Fruit fly (Drosophila melanogaster): ENCODE measurements around the gene CG7523.
A peak's percentile ranks its signal among the peaks of the same experiment; 100 is the strongest.

CG7523 gene

DNA sequence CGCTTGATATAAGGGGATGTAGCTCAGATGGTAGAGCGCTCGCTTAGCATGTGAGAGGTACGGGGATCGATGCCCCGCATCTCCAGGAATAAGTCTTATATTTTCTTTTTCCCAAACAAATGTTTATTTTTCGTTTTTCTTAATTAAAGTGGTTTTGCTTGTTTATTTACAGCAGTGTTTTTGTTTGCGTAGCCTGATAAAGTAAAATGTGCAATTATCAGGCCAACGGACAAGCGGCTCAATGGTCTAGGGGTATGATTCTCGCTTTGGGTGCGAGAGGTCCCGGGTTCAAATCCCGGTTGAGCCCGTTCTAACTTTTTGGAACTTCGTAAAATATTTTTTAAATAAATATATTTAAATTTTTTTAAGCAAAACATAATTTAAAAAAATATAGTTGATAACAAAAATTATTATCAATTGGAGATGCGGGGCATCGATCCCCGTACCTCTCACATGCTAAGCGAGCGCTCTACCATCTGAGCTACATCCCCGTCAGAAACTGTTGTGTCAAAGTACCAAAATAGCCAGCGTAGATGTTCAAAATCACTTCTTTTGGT, 50.9 kb downstream of the CG7523 start (continued):
- TF ChIP-seq Nf-YC (tag; optimal IDR thresholded peaks at IDR 0.05) (peak; percentile 30), CG15601 (tag; optimal IDR thresholded peaks at IDR 0.05) (peak; percentile 6), NFAT (GFP tag; IDR thresholded peaks at IDR 0.05) (no peak), cg (GFP tag; optimal IDR thresholded peaks at IDR 0.05) (no peak), ind (GFP tag; optimal IDR thresholded peaks at IDR 0.05) (no peak), CG32767 (GFP tag; IDR thresholded peaks at IDR 0.05) (no peak), sd (tag; optimal IDR thresholded peaks at IDR 0.05) (no peak), B-H1 (GFP tag; IDR thresholded peaks at IDR 0.05) (no peak; the same call in 2 of the 3 replicates), onecut (GFP tag; IDR thresholded peaks at IDR 0.05) (no peak), YL-1 (GFP tag; optimal IDR thresholded peaks at IDR 0.05) (no peak), CG11695 (GFP tag; IDR thresholded peaks at IDR 0.05) (peak; percentile 37; the same call in 1 of the 3 replicates), Dek (tag; optimal IDR thresholded peaks at IDR 0.05) (peak; percentile 39), Lim3 (GFP tag; IDR thresholded peaks at IDR 0.05) (no peak), CG18476 (GFP tag; optimal IDR thresholded peaks at IDR 0.05) (no peak), CG6175 (GFP tag; IDR thresholded peaks at IDR 0.05) (no peak), CG10543 (GFP tag; optimal IDR thresholded peaks at IDR 0.05) (no peak), Bteb2 (GFP tag; optimal IDR thresholded peaks at IDR 0.05) (no peak), CG4282 (GFP tag; optimal IDR thresholded peaks at IDR 0.05) (no peak), jing (GFP tag; optimal IDR thresholded peaks at IDR 0.05) (no peak), CG11093 (GFP tag; IDR thresholded peaks at IDR 0.05) (no peak), wek (GFP tag; optimal IDR thresholded peaks at IDR 0.05) (no peak), ato (GFP tag; IDR thresholded peaks at IDR 0.05; ENCODE audit: partially characterized antibody) (peak; percentile 90), vvl (GFP tag; IDR thresholded peaks at IDR 0.05) (peak; percentile 62; the same call in 1 of the 2 replicates), eve (GFP tag; optimal IDR thresholded peaks at IDR 0.05) (peak in 1 of 2 experiments; percentile 17), Sry-δ (GFP tag; optimal IDR thresholded peaks at IDR 0.05) (no peak), Fer1 (GFP tag; optimal IDR thresholded peaks at IDR 0.05) (peak; percentile 61), Dll (GFP tag; IDR thresholded peaks at IDR 0.05; ENCODE audit: partially characterized antibody) (peak; percentile 72; the same call in 3 of the 4 replicates), tx (GFP tag; optimal IDR thresholded peaks at IDR 0.05) (no peak), Atf-2 (GFP tag; optimal IDR thresholded peaks at IDR 0.05) (no peak), Elba2 (GFP tag; optimal IDR thresholded peaks at IDR 0.05) (no peak), CG11247 (GFP tag; IDR thresholded peaks at IDR 0.05) (no peak), CG13296 (GFP tag; optimal IDR thresholded peaks at IDR 0.05) (peak; percentile 46), toy (GFP tag; IDR thresholded peaks at IDR 0.05) (no peak), disco-r (GFP tag; optimal IDR thresholded peaks at IDR 0.05) (no peak), ftz-f1 (GFP tag; optimal IDR thresholded peaks at IDR 0.05) (no peak), CG2199 (GFP tag; IDR thresholded peaks at IDR 0.05) (0 out of 3 replicates have a peak, but pooled peaks have one; percentile 36), so (GFP tag; IDR thresholded peaks at IDR 0.05) (peak; percentile 50; the same call in 1 of the 3 replicates), CG8944 (GFP tag; optimal IDR thresholded peaks at IDR 0.05) (no peak), Jarid2 (GFP tag; optimal IDR thresholded peaks at IDR 0.05) (no peak), inv (GFP tag; IDR thresholded peaks at IDR 0.05; ENCODE audit: partially characterized antibody) (peak; percentile 59; the same call in 1 of the 2 replicates), CG17186 (GFP tag; optimal IDR thresholded peaks at IDR 0.05) (no peak), CG8089 (GFP tag; optimal IDR thresholded peaks at IDR 0.05) (no peak), gro (GFP tag; optimal IDR thresholded peaks at IDR 0.05) (no peak), sug (tag; optimal IDR thresholded peaks at IDR 0.05) (no peak), CG12071 (GFP tag; optimal IDR thresholded peaks at IDR 0.05) (peak; percentile 36), schlank (tag; optimal IDR thresholded peaks at IDR 0.05) (no peak), Atf3 (GFP tag; optimal IDR thresholded peaks at IDR 0.05) (no peak), en (GFP tag; optimal IDR thresholded peaks at IDR 0.05) (no peak), Hmr (GFP tag; optimal IDR thresholded peaks at IDR 0.05) (no peak), D19A (tag; optimal IDR thresholded peaks at IDR 0.05) (peak; percentile 47), pita (GFP tag; optimal IDR thresholded peaks at IDR 0.05) (no peak)
